Worm (Caenorhabditis elegans) whole organism, L3 larva: Measurements from ENCODE around the gene clec-130.

Experiments
- ZK546.5 ChIP-seq: sonication (generic microtip); optimal IDR thresholded peaks from 2 replicates; lab custom pipeline; 2017; ENCODE audit warnings: missing biosample characterization, missing genetic modification characterization
- ceh-82 ChIP-seq: fragments of 150-350 bp; optimal IDR thresholded peaks from 2 replicates; lab custom pipeline; 2014; ENCODE audit warnings: missing biosample characterization, missing genetic modification characterization
- daf-12 ChIP-seq: fragments of 150-350 bp; optimal IDR thresholded peaks from 2 replicates; lab custom pipeline; 2014; ENCODE audit warnings: missing biosample characterization, missing genetic modification reagents, missing genetic modification characterization
- elt-3 ChIP-seq, 3 experiments: fragments of 150-350 bp in 1 of 3; sonication (generic microtip) in 2 of 3; optimal IDR thresholded peaks; 2 replicates in 2 of 3; 4 replicates in 1 of 3; lab custom pipeline; 2014 to 2017; ENCODE audit warnings: missing biosample characterization in 3 of 3, missing genetic modification characterization in 3 of 3
- lin-15B ChIP-seq: fragments of 150-350 bp; optimal IDR thresholded peaks from 2 replicates; lab custom pipeline; 2014; ENCODE audit warnings: missing biosample characterization, missing genetic modification characterization
- lin-39 ChIP-seq: fragments of 150-350 bp; optimal IDR thresholded peaks from 2 replicates; lab custom pipeline; 2018; ENCODE audit warnings: missing biosample characterization, missing genetic modification reagents, missing genetic modification characterization
- nhr-25 ChIP-seq: sonication (generic microtip); optimal IDR thresholded peaks from 2 replicates; lab custom pipeline; 2017; ENCODE audit warnings: missing biosample characterization, missing genetic modification characterization
- pqm-1 ChIP-seq: fragments of 150-350 bp; optimal IDR thresholded peaks from 2 replicates; lab custom pipeline; 2017; ENCODE audit warnings: missing biosample characterization, missing genetic modification characterization, inconsistent platforms
- snpc-4 ChIP-seq: fragments of 150-350 bp; optimal IDR thresholded peaks from 2 replicates; lab custom pipeline; 2014; ENCODE audit warnings: missing biosample characterization, missing genetic modification characterization
- unc-62 ChIP-seq: fragments of 150-350 bp; sonication (generic microtip); optimal IDR thresholded peaks from 4 replicates; lab custom pipeline; 2014; ENCODE audit warnings: missing biosample characterization, missing genetic modification reagents, missing genetic modification characterization
- ztf-11 ChIP-seq: fragments of 150-350 bp; optimal IDR thresholded peaks from 2 replicates; lab custom pipeline; 2014; ENCODE audit warnings: missing biosample characterization, missing genetic modification characterization

ce11 chrII:3546381-3546931 lies 26.9 kb upstream of the clec-130 start, which contains the start of gene apd-3:
- no peak for TF ChIP-seq elt-3 (tag; optimal IDR thresholded peaks at IDR 0.05; lab: Kevin White, UChicago)
- no peak for TF ChIP-seq ceh-82 (tag; lab: Kevin White, UChicago)
- no peak for TF ChIP-seq nhr-25 (tag; lab: Kevin White, UChicago)
- no peak for TF ChIP-seq ztf-11 (tag; lab: Kevin White, UChicago)
- no peak for TF ChIP-seq pqm-1 (tag; lab: Kevin White, UChicago)
- TF ChIP-seq daf-12 (tag; lab: Kevin White, UChicago) = no peak
- TF ChIP-seq lin-39 = no peak
- TF ChIP-seq unc-62 (GFP tag; lab: Kevin White, UChicago) = no peak
- TF ChIP-seq ZK546.5 (tag; lab: Kevin White, UChicago) = no peak
- TF ChIP-seq snpc-4 = no peak
- no peak for TF ChIP-seq lin-15B
